Fruit fly (Drosophila melanogaster) whole organism, embryonic: Measurements from ENCODE around the gene mus201.

ENCODE experiments used
- Bgb ChIP-seq: fragments of 200-800 bp; sonication (Bioruptor generic); IDR thresholded peaks from 2 replicates; pipeline ENCODE4 v1.3.6; 2022; ENCODE audit warnings: missing biosample characterization, missing genetic modification characterization; ENCODE audit not compliant: partially characterized antibody
- CG10366 ChIP-seq: fragments of 200-800 bp; sonication (Bioruptor generic); IDR thresholded peaks from 2 replicates; pipeline ENCODE4 v1.3.6; 2022; ENCODE audit warnings: missing biosample characterization, missing genetic modification characterization
- CG10979 ChIP-seq: fragments of 200-800 bp; sonication (Bioruptor generic); optimal IDR thresholded peaks from 2 replicates; lab custom pipeline; 2018; ENCODE audit warnings: missing biosample characterization, mild to moderate bottlenecking, missing genetic modification characterization, moderate library complexity
- CG11504 ChIP-seq: fragments of 200-800 bp; sonication (Bioruptor generic); optimal IDR thresholded peaks from 3 replicates; lab custom pipeline; 2019; ENCODE audit warnings: missing biosample characterization, mild to moderate bottlenecking, missing genetic modification characterization, moderate library complexity
- CG13624 ChIP-seq: fragments of 200-800 bp; sonication (Bioruptor generic); optimal IDR thresholded peaks from 2 replicates; lab custom pipeline; 2016; ENCODE audit warnings: missing biosample characterization, missing genetic modification characterization
- CG1792 ChIP-seq: fragments of 200-800 bp; sonication (Bioruptor generic); optimal IDR thresholded peaks from 2 replicates; lab custom pipeline; 2016; ENCODE audit warnings: missing biosample characterization, missing genetic modification characterization
- CG2129 ChIP-seq: fragments of 200-800 bp; sonication (Bioruptor generic); IDR thresholded peaks from 2 replicates; pipeline ENCODE4 v1.3.6; 2022; ENCODE audit warnings: missing biosample characterization, missing genetic modification characterization; ENCODE audit not compliant: partially characterized antibody
- CG30020 ChIP-seq: fragments of 200-800 bp; optimal IDR thresholded peaks from 2 replicates; lab custom pipeline; 2019; ENCODE audit warnings: missing biosample characterization, mild to moderate bottlenecking, missing genetic modification characterization, moderate library complexity
- CG31441 ChIP-seq: fragments of 200-800 bp; sonication (Bioruptor generic); IDR thresholded peaks from 2 replicates; pipeline ENCODE4 v1.3.6; 2022; ENCODE audit warnings: missing biosample characterization, missing genetic modification characterization
- CG3726 ChIP-seq: fragments of 200-800 bp; sonication (Bioruptor generic); IDR thresholded peaks from 3 replicates; pipeline ENCODE4, ENCODE4 v1.3.6; 2022; ENCODE audit warnings: missing biosample characterization, missing genetic modification characterization
- CG3838 ChIP-seq: fragments of 200-800 bp; sonication (Bioruptor generic); optimal IDR thresholded peaks from 3 replicates; lab custom pipeline; 2016; ENCODE audit warnings: missing biosample characterization, missing genetic modification characterization
- CG5180 ChIP-seq: fragments of 200-800 bp; sonication (Bioruptor generic); optimal IDR thresholded peaks from 3 replicates; lab custom pipeline; 2017; ENCODE audit warnings: missing biosample characterization, missing genetic modification characterization, mild to moderate bottlenecking, moderate library complexity, missing genetic modification reagents
- CG6175 ChIP-seq: fragments of 200-800 bp; sonication (Bioruptor generic); IDR thresholded peaks from 3 replicates; pipeline ENCODE4 v1.3.6; 2022; ENCODE audit warnings: missing biosample characterization, missing genetic modification characterization
- CG8290 ChIP-seq, 3 experiments: fragments of 200-800 bp; sonication (Bioruptor generic); optimal IDR thresholded peaks; 2 replicates each; lab custom pipeline; 2016 to 2019; ENCODE audit warnings: missing biosample characterization in 3 of 3, missing genetic modification characterization in 3 of 3, mild to moderate bottlenecking in 2 of 3, moderate library complexity in 1 of 3
- CG8765 ChIP-seq: fragments of 200-800 bp; sonication (Bioruptor generic); IDR thresholded peaks from 2 replicates; pipeline ENCODE4 v1.3.6; 2022; ENCODE audit warnings: missing biosample characterization, missing genetic modification characterization
- CG9797 ChIP-seq: fragments of 200-800 bp; sonication (Bioruptor generic); optimal IDR thresholded peaks from 3 replicates; lab custom pipeline; 2018; ENCODE audit warnings: missing biosample characterization, mild to moderate bottlenecking, missing genetic modification characterization
- CTCF ChIP-seq: fragments of 200-800 bp; sonication (Bioruptor generic); optimal IDR thresholded peaks from 2 replicates; lab custom pipeline; 2017; ENCODE audit warnings: missing biosample characterization, mild to moderate bottlenecking, missing genetic modification characterization, moderate library complexity
- Chrac-16 ChIP-seq: fragments of 200-800 bp; sonication (Bioruptor generic); optimal IDR thresholded peaks from 3 replicates; lab custom pipeline; 2016; ENCODE audit warnings: missing biosample characterization, missing genetic modification characterization
- Dbx ChIP-seq: fragments of 200-800 bp; sonication (Bioruptor generic); IDR thresholded peaks from 3 replicates; pipeline ENCODE4 v1.3.6; 2022; ENCODE audit warnings: missing biosample characterization, missing genetic modification characterization
- Dip2 ChIP-seq: fragments of 200-800 bp; sonication (Bioruptor generic); IDR thresholded peaks from 2 replicates; pipeline ENCODE4 v1.3.6; 2022; ENCODE audit warnings: missing biosample characterization, missing genetic modification characterization
- Dip3 ChIP-seq: fragments of 200-800 bp; sonication (Bioruptor generic); optimal IDR thresholded peaks from 3 replicates; lab custom pipeline; 2016; ENCODE audit warnings: missing biosample characterization, missing genetic modification characterization
- Dll ChIP-seq: fragments of 200-800 bp; sonication (Bioruptor generic); IDR thresholded peaks from 4 replicates; pipeline ENCODE4 v1.3.6; 2022; ENCODE audit warnings: missing biosample characterization, missing genetic modification characterization; ENCODE audit not compliant: partially characterized antibody
- E2f2 ChIP-seq: fragments of 200-800 bp; sonication (Bioruptor generic); IDR thresholded peaks from 2 replicates; pipeline ENCODE4 v1.3.6; 2022; ENCODE audit warnings: missing biosample characterization, missing genetic modification characterization
- ERR ChIP-seq: fragments of 200-800 bp; sonication (Bioruptor generic); optimal IDR thresholded peaks from 2 replicates; lab custom pipeline; 2016; ENCODE audit warnings: missing biosample characterization, missing genetic modification characterization
- Eip74EF ChIP-seq, 2 experiments: fragments of 200-800 bp in 1 of 2; fragments of >200 bp in 1 of 2; sonication (Bioruptor generic) in 1 of 2; optimal IDR thresholded peaks; 2 replicates each; lab custom pipeline; 2017 to 2019; ENCODE audit warnings: missing biosample characterization in 2 of 2, missing genetic modification characterization in 2 of 2, mild to moderate bottlenecking in 1 of 2, moderate library complexity in 1 of 2
- HmgZ ChIP-seq: fragments of 200-800 bp; sonication (Bioruptor generic); optimal IDR thresholded peaks from 2 replicates; lab custom pipeline; 2018; ENCODE audit warnings: missing biosample characterization, mild to moderate bottlenecking, missing genetic modification characterization
- Hr78 ChIP-seq, 2 experiments: fragments of 200-800 bp in 1 of 2; fragments of >200 bp in 1 of 2; sonication (Bioruptor generic) in 1 of 2; optimal IDR thresholded peaks; 2 replicates each; lab custom pipeline; 2017 to 2019; ENCODE audit warnings: missing biosample characterization in 2 of 2, missing genetic modification characterization in 2 of 2, mild to moderate bottlenecking in 1 of 2, moderate library complexity in 1 of 2
- Six4 ChIP-seq: fragments of 200-800 bp; sonication (Bioruptor generic); optimal IDR thresholded peaks from 2 replicates; lab custom pipeline; 2016; ENCODE audit warnings: missing biosample characterization, missing genetic modification characterization
- Sry-δ ChIP-seq: fragments of 200-800 bp; sonication (Bioruptor generic); optimal IDR thresholded peaks from 2 replicates; lab custom pipeline; 2016; ENCODE audit warnings: missing biosample characterization, missing genetic modification characterization
- amos ChIP-seq: fragments of 200-800 bp; sonication (Bioruptor generic); IDR thresholded peaks from 2 replicates; pipeline ENCODE4 v1.3.6; 2022; ENCODE audit warnings: missing biosample characterization, missing genetic modification characterization; ENCODE audit not compliant: partially characterized antibody
- bcd ChIP-seq: fragments of 200-800 bp; sonication (Bioruptor generic); optimal IDR thresholded peaks from 2 replicates; lab custom pipeline; 2017; ENCODE audit warnings: missing biosample characterization, mild to moderate bottlenecking, missing genetic modification characterization
- chn ChIP-seq: fragments of 200-800 bp; sonication (Bioruptor generic); optimal IDR thresholded peaks from 2 replicates; lab custom pipeline; 2016; ENCODE audit warnings: missing biosample characterization, missing genetic modification characterization
- crp ChIP-seq, 2 experiments: fragments of 200-800 bp; sonication (Bioruptor generic); optimal IDR thresholded peaks; 2 replicates in 1 of 2; 3 replicates in 1 of 2; lab custom pipeline; 2017; ENCODE audit warnings: missing biosample characterization in 2 of 2, missing genetic modification characterization in 2 of 2, mild to moderate bottlenecking in 1 of 2, moderate library complexity in 1 of 2
- dpn ChIP-seq, 2 experiments: fragments of 200-800 bp; sonication (Bioruptor generic); optimal IDR thresholded peaks; 3 replicates each; lab custom pipeline; 2016; ENCODE audit warnings: missing biosample characterization in 2 of 2, missing genetic modification characterization in 2 of 2
- fu2 ChIP-seq: fragments of 200-800 bp; sonication (Bioruptor generic); optimal IDR thresholded peaks from 2 replicates; lab custom pipeline; 2016; ENCODE audit warnings: missing biosample characterization, missing genetic modification characterization
- insv ChIP-seq, 2 experiments: fragments of 200-800 bp; sonication (Bioruptor generic); optimal IDR thresholded peaks; 3 replicates each; lab custom pipeline; 2016 to 2018; ENCODE audit warnings: missing biosample characterization in 2 of 2, missing genetic modification characterization in 2 of 2
- lab ChIP-seq: fragments of 200-800 bp; sonication (Bioruptor generic); optimal IDR thresholded peaks from 3 replicates; lab custom pipeline; 2017; ENCODE audit warnings: missing biosample characterization, missing genetic modification characterization, mild to moderate bottlenecking, moderate library complexity, missing genetic modification reagents
- lov ChIP-seq, 2 experiments: fragments of 200-800 bp in 1 of 2; fragments of >200 bp in 1 of 2; sonication (Bioruptor generic) in 1 of 2; IDR thresholded peaks in 1 of 2; optimal IDR thresholded peaks in 1 of 2; 2 replicates in 1 of 2; 3 replicates in 1 of 2; pipeline versions ENCODE4 v1.3.6 to Lab custom; 2017 to 2022; ENCODE audit warnings: missing biosample characterization in 1 of 2, missing genetic modification characterization in 1 of 2
- oc ChIP-seq: fragments of 200-800 bp; sonication (Bioruptor generic); optimal IDR thresholded peaks from 2 replicates; lab custom pipeline; 2018; ENCODE audit warnings: missing biosample characterization, mild to moderate bottlenecking, missing genetic modification characterization, moderate library complexity
- pb ChIP-seq: fragments of 200-800 bp; sonication (Bioruptor generic); optimal IDR thresholded peaks from 3 replicates; lab custom pipeline; 2016; ENCODE audit warnings: missing biosample characterization, missing genetic modification characterization
- rib ChIP-seq: fragments of 200-800 bp; sonication (Bioruptor generic); IDR thresholded peaks from 2 replicates; pipeline ENCODE4 v1.3.6; 2022; ENCODE audit warnings: missing biosample characterization, missing genetic modification characterization
- schlank ChIP-seq: fragments of 200-800 bp; sonication (Bioruptor generic); optimal IDR thresholded peaks from 2 replicates; lab custom pipeline; 2018; ENCODE audit warnings: missing biosample characterization, mild to moderate bottlenecking, missing genetic modification characterization
- slp2 ChIP-seq: fragments of 200-800 bp; sonication (Bioruptor generic); optimal IDR thresholded peaks from 2 replicates; lab custom pipeline; 2016; ENCODE audit warnings: missing biosample characterization, missing genetic modification characterization
- sna ChIP-seq: fragments of 200-800 bp; sonication (Bioruptor generic); IDR thresholded peaks from 2 replicates; pipeline ENCODE4 v1.3.6; 2022; ENCODE audit warnings: missing biosample characterization, missing genetic modification characterization; ENCODE audit not compliant: partially characterized antibody
- sr ChIP-seq: fragments of 200-800 bp; sonication (Bioruptor generic); IDR thresholded peaks from 3 replicates; pipeline ENCODE4 v1.3.6; 2022; ENCODE audit warnings: missing biosample characterization, missing genetic modification characterization
- tgo ChIP-seq: fragments of 200-800 bp; sonication (Bioruptor generic); IDR thresholded peaks from 3 replicates; pipeline ENCODE4 v1.3.6; 2022; ENCODE audit warnings: missing biosample characterization, missing genetic modification characterization
- trem ChIP-seq: fragments of 200-800 bp; optimal IDR thresholded peaks from 3 replicates; lab custom pipeline; 2019; ENCODE audit warnings: missing biosample characterization, mild to moderate bottlenecking, missing genetic modification characterization, moderate library complexity
- vnd ChIP-seq: fragments of 200-800 bp; sonication (Bioruptor generic); IDR thresholded peaks from 3 replicates; pipeline ENCODE4 v1.3.6; 2022; ENCODE audit warnings: missing biosample characterization, missing genetic modification characterization; ENCODE audit not compliant: partially characterized antibody
- wek ChIP-seq: fragments of 200-800 bp; sonication (Bioruptor generic); optimal IDR thresholded peaks from 3 replicates; lab custom pipeline; 2018; ENCODE audit warnings: missing biosample characterization, mild to moderate bottlenecking, missing genetic modification characterization, moderate library complexity

mus201 gene

dm6 chr2L:8477971-8478370, 40.0 kb downstream of the mus201 start (continued):
- TF ChIP-seq CG3838 (GFP tag; lab: Kevin White, UChicago), result peak; percentile 93
- TF ChIP-seq Six4 (GFP tag; lab: Kevin White, UChicago), result no peak
- no peak for TF ChIP-seq Dbx (GFP tag; lab: Robert Waterston, UW)
- TF ChIP-seq crp (GFP tag; optimal IDR thresholded peaks at IDR 0.05; lab: Kevin White, UChicago), result peak in 1 of 2 experiments; percentile 69
- TF ChIP-seq sna, result no peak
- TF ChIP-seq Dip3 (GFP tag; lab: Kevin White, UChicago), result peak; percentile 11
- peak; percentile 51 for TF ChIP-seq HmgZ (tag; lab: Kevin White, UChicago)
- peak; percentile 36; the same call in 2 of the 3 replicates for TF ChIP-seq vnd (GFP tag; lab: Robert Waterston, UW)
- no peak for TF ChIP-seq CG8765 (GFP tag; lab: Robert Waterston, UW)
- peak; percentile 5 for TF ChIP-seq CG13624 (GFP tag; lab: Kevin White, UChicago)
- TF ChIP-seq CG5180 (GFP tag; lab: Kevin White, UChicago), result no peak
- TF ChIP-seq CG9797, result no peak
- no peak for TF ChIP-seq sr (GFP tag; lab: Robert Waterston, UW)
- peak; percentile 46 for TF ChIP-seq chn (GFP tag; lab: Kevin White, UChicago)
- no peak for TF ChIP-seq CG2129 (GFP tag; lab: Robert Waterston, UW)
- TF ChIP-seq Sry-δ (GFP tag; lab: Kevin White, UChicago), result peak; percentile 69
- TF ChIP-seq CG10979 (tag; lab: Kevin White, UChicago), result no peak
- TF ChIP-seq bcd, result no peak
- TF ChIP-seq trem (tag; lab: Kevin White, UChicago), result peak; percentile 12
- TF ChIP-seq dpn (GFP tag; optimal IDR thresholded peaks at IDR 0.05; lab: Kevin White, UChicago), result peak in 1 of 2 experiments; percentile 20
- no peak for TF ChIP-seq Dip2 (GFP tag; lab: Robert Waterston, UW)
- no peak for TF ChIP-seq CG1792 (GFP tag; lab: Kevin White, UChicago)
- TF ChIP-seq pb, result no peak
- peak; percentile 59 for TF ChIP-seq CTCF (GFP tag; lab: Kevin White, UChicago)
- TF ChIP-seq lab (GFP tag; lab: Kevin White, UChicago), result no peak
- no peak for TF ChIP-seq CG10366 (GFP tag; lab: Robert Waterston, UW)
- peak; percentile 82 for TF ChIP-seq CG8290 (GFP tag; optimal IDR thresholded peaks at IDR 0.05; lab: Kevin White, UChicago)
- TF ChIP-seq CG8290 (tag; optimal IDR thresholded peaks at IDR 0.05; lab: Kevin White, UChicago), result peak in 1 of 2 experiments; percentile 10
- peak in 1 of 2 experiments; percentile 49 for TF ChIP-seq Hr78 (GFP tag; optimal IDR thresholded peaks at IDR 0.05; lab: Kevin White, UChicago)
- TF ChIP-seq Chrac-16 (GFP tag; lab: Kevin White, UChicago), result no peak
- no peak for TF ChIP-seq ERR (GFP tag; lab: Kevin White, UChicago)
- no peak for TF ChIP-seq rib (GFP tag; lab: Robert Waterston, UW)
- TF ChIP-seq schlank, result no peak
- TF ChIP-seq Bgb (GFP tag; lab: Robert Waterston, UW), result peak; percentile 56; the same call in 1 of the 2 replicates
- no peak for TF ChIP-seq slp2 (GFP tag; lab: Kevin White, UChicago)
- no peak for TF ChIP-seq tgo (GFP tag; lab: Robert Waterston, UW)
- TF ChIP-seq CG30020 (tag; lab: Kevin White, UChicago), result no peak
- TF ChIP-seq CG3726 (GFP tag; lab: Robert Waterston, UW), result no peak
- no peak for TF ChIP-seq lov (optimal IDR thresholded peaks at IDR 0.05; lab: Kevin White, UChicago)
- TF ChIP-seq lov (GFP tag; IDR thresholded peaks at IDR 0.05; lab: Robert Waterston, UW), result no peak
- no peak for TF ChIP-seq oc
- no peak for TF ChIP-seq wek (GFP tag; lab: Kevin White, UChicago)
- no peak for TF ChIP-seq fu2 (GFP tag; lab: Kevin White, UChicago)
- peak in 1 of 2 experiments; percentile 90 for TF ChIP-seq Eip74EF (GFP tag; optimal IDR thresholded peaks at IDR 0.05; lab: Kevin White, UChicago)
- peak; percentile 65 for TF ChIP-seq amos (GFP tag; lab: Robert Waterston, UW)
- TF ChIP-seq E2f2, result peak; percentile 90
- no peak for TF ChIP-seq insv (GFP tag; optimal IDR thresholded peaks at IDR 0.05; lab: Kevin White, UChicago)
- peak; percentile 41 for TF ChIP-seq CG11504 (tag; lab: Kevin White, UChicago)
- peak; percentile 19; the same call in 1 of the 4 replicates for TF ChIP-seq Dll (GFP tag; lab: Robert Waterston, UW)
- TF ChIP-seq CG31441 (GFP tag; lab: Robert Waterston, UW), result no peak
- TF ChIP-seq CG6175 (GFP tag; lab: Robert Waterston, UW), result no peak
